Fruit fly (Drosophila melanogaster) whole organism, wandering third instar larva: Measurements from ENCODE around the gene mud.

Source experiments
- Abd-B ChIP-seq: fragments of >200 bp; optimal IDR thresholded peaks from 2 replicates; lab custom pipeline; 2017; ENCODE audit warnings: missing biosample characterization, missing genetic modification characterization
- CG9705 ChIP-seq: fragments of 200-800 bp; sonication (Bioruptor generic); optimal IDR thresholded peaks from 2 replicates; lab custom pipeline; 2018; ENCODE audit warnings: missing biosample characterization, mild to moderate bottlenecking, missing genetic modification characterization
- Dif ChIP-seq: fragments of 200-275, 200-300 bp; sonication (Bioruptor generic); optimal IDR thresholded peaks from 2 replicates; lab custom pipeline; 2018; ENCODE audit warnings: missing biosample characterization, missing genetic modification characterization; ENCODE audit not compliant: partially characterized antibody
- Hr83 ChIP-seq: fragments of 200-300 bp; sonication (Bioruptor generic); optimal IDR thresholded peaks from 2 replicates; lab custom pipeline; 2016; ENCODE audit warnings: missing biosample characterization, mild to moderate bottlenecking, missing genetic modification characterization, moderate library complexity; ENCODE audit not compliant: poor library complexity, severe bottlenecking
- Myc ChIP-seq: fragments of >200 bp; optimal IDR thresholded peaks from 2 replicates; lab custom pipeline; 2017
- jim ChIP-seq: fragments of 175-275, 200-325 bp; sonication (Bioruptor generic); optimal IDR thresholded peaks from 2 replicates; lab custom pipeline; 2016; ENCODE audit warnings: missing biosample characterization, mild to moderate bottlenecking, missing genetic modification characterization
- sage ChIP-seq: fragments of 200-800 bp; sonication (Bioruptor generic); optimal IDR thresholded peaks from 2 replicates; lab custom pipeline; 2016; ENCODE audit warnings: missing biosample characterization, mild to moderate bottlenecking, missing genetic modification characterization
- tai ChIP-seq: sonication (Bioruptor generic); optimal IDR thresholded peaks from 2 replicates; lab custom pipeline; 2016; ENCODE audit warnings: missing biosample characterization, missing genetic modification characterization

dm6 chrX:14237873-14238394 is 9.6 kb upstream of the mud start, which contains the start of the genes Fbxl4 and Dus2:
- TF ChIP-seq Hr83 (GFP tag; lab: Kevin White, UChicago), result no peak
- TF ChIP-seq sage (GFP tag; lab: Kevin White, UChicago), result no peak
- TF ChIP-seq CG9705, result peak; percentile 88
- TF ChIP-seq Abd-B, result no peak
- peak; percentile 98 for TF ChIP-seq Dif (GFP tag; lab: Kevin White, UChicago)
- TF ChIP-seq tai (GFP tag; lab: Kevin White, UChicago), result no peak
- TF ChIP-seq jim (GFP tag; lab: Kevin White, UChicago), result no peak
- TF ChIP-seq Myc, result peak; percentile 46
